Worm (Caenorhabditis elegans): ENCODE results near the gene B0280.11.

- no peak for TF ChIP-seq tab-1 (GFP tag; IDR thresholded peaks at IDR 0.05)
- TF ChIP-seq med-1 (GFP tag; optimal IDR thresholded peaks at IDR 0.05; ENCODE audit: insufficient read depth) = no peak
- TF ChIP-seq flt-1 (GFP tag; IDR thresholded peaks at IDR 0.05) = no peak
- TF ChIP-seq ztf-23 (GFP tag; IDR thresholded peaks at IDR 0.05) = no peak
- TF ChIP-seq ref-1 (GFP tag; conservative IDR thresholded peaks at IDR 0.05) = no peak
- no peak for TF ChIP-seq cog-1 (tag; optimal IDR thresholded peaks at IDR 0.05)
Measured at ce11 chrIII:7165276-7165675, 27.2 kb upstream of the B0280.11 start.
